Fruit fly (Drosophila melanogaster) whole organism, pupa: ENCODE results near the gene CG2201.

Experiments
- CG13204 ChIP-seq: fragments of 200-800 bp; sonication (Bioruptor generic); optimal IDR thresholded peaks from 2 replicates; lab custom pipeline; 2018; ENCODE audit warnings: missing biosample characterization, mild to moderate bottlenecking, missing genetic modification characterization, moderate library complexity
- CG14655 ChIP-seq: fragments of 200-800 bp; sonication (Bioruptor generic); optimal IDR thresholded peaks from 3 replicates; lab custom pipeline; 2017; ENCODE audit warnings: mild to moderate bottlenecking, missing biosample characterization, missing genetic modification reagents, missing genetic modification characterization
- CG34367 ChIP-seq: fragments of 200-800 bp; sonication (Bioruptor generic); optimal IDR thresholded peaks from 2 replicates; lab custom pipeline; 2018; ENCODE audit warnings: missing biosample characterization, mild to moderate bottlenecking, missing genetic modification characterization
- CG4496 ChIP-seq: fragments of 200-800 bp; sonication (Bioruptor generic); IDR thresholded peaks from 3 replicates; pipeline ENCODE4 v1.3.6; 2022; ENCODE audit warnings: missing biosample characterization, missing genetic modification characterization
- CG9948 ChIP-seq: fragments of 200-800 bp; sonication (Bioruptor generic); optimal IDR thresholded peaks from 2 replicates; lab custom pipeline; 2018; ENCODE audit warnings: missing biosample characterization, mild to moderate bottlenecking, missing genetic modification characterization, moderate library complexity
- D1 ChIP-seq: fragments of 200-800 bp; sonication (Bioruptor generic); optimal IDR thresholded peaks from 2 replicates; lab custom pipeline; 2018; ENCODE audit warnings: missing biosample characterization, mild to moderate bottlenecking, missing genetic modification characterization, moderate library complexity
- EcR ChIP-seq: fragments of 200-800 bp; sonication (Bioruptor generic); optimal IDR thresholded peaks from 3 replicates; lab custom pipeline; 2019; ENCODE audit warnings: missing biosample characterization, missing genetic modification characterization, mild to moderate bottlenecking, moderate library complexity, missing genetic modification reagents
- Ets98B ChIP-seq: fragments of 200-800 bp; sonication (Bioruptor generic); IDR thresholded peaks from 2 replicates; pipeline ENCODE4 v1.3.6; 2022; ENCODE audit warnings: missing biosample characterization, missing genetic modification characterization
- Pif1A ChIP-seq: fragments of 200-800 bp; sonication (Bioruptor generic); optimal IDR thresholded peaks from 3 replicates; lab custom pipeline; 2016; ENCODE audit warnings: missing biosample characterization, missing genetic modification characterization
- Pif1B ChIP-seq: fragments of 200-800 bp; sonication (Bioruptor generic); optimal IDR thresholded peaks from 3 replicates; lab custom pipeline; 2016; ENCODE audit warnings: missing biosample characterization, missing genetic modification characterization
- Snoo ChIP-seq: fragments of 200-800 bp; sonication (Bioruptor generic); optimal IDR thresholded peaks from 3 replicates; lab custom pipeline; 2017; ENCODE audit warnings: missing biosample characterization, mild to moderate bottlenecking, missing genetic modification characterization, inconsistent platforms
- fd96Ca ChIP-seq: fragments of 200-800 bp; sonication (Bioruptor generic); IDR thresholded peaks from 3 replicates; pipeline ENCODE4 v1.3.6; 2022; ENCODE audit warnings: missing biosample characterization, missing genetic modification characterization
- gl ChIP-seq: fragments of 200-800 bp; sonication (Bioruptor generic); optimal IDR thresholded peaks from 2 replicates; lab custom pipeline; 2018; ENCODE audit warnings: missing biosample characterization, mild to moderate bottlenecking, missing genetic modification characterization
- rn ChIP-seq: fragments of 200-800 bp; sonication (Bioruptor generic); IDR thresholded peaks from 2 replicates; pipeline ENCODE4 v1.3.6; 2022; ENCODE audit warnings: missing biosample characterization, missing genetic modification characterization

- TF ChIP-seq D1 (tag; lab: Kevin White, UChicago) (no peak), Pif1A (GFP tag; lab: Kevin White, UChicago) (no peak), CG4496 (GFP tag; lab: Robert Waterston, UW) (no peak), Snoo (tag; lab: Kevin White, UChicago) (no peak), CG34367 (tag; lab: Kevin White, UChicago) (no peak), gl (no peak), CG9948 (tag; lab: Kevin White, UChicago) (no peak), rn (no peak), fd96Ca (GFP tag; lab: Robert Waterston, UW) (no peak), CG14655 (GFP tag; lab: Kevin White, UChicago) (no peak), Ets98B (no peak), EcR (GFP tag; lab: Kevin White, UChicago) (no peak), Pif1B (GFP tag; lab: Kevin White, UChicago) (no peak), CG13204 (no peak)
Measured at dm6 chr2L:21632909-21633308, 9.0 kb upstream of the CG2201 start.
